Worm (Caenorhabditis elegans) whole organism, L4 larva: ENCODE data around the gene srw-24.

ENCODE experiments used
- D1046.2 ChIP-seq: fragments of 200-800 bp; sonication (Bioruptor generic); IDR thresholded peaks from 2 replicates; pipeline ENCODE4 v1.3.6; 2022; ENCODE audit warnings: missing genetic modification characterization, missing compliant biosample characterization
- F26F4.8 ChIP-seq: fragments of 200-800 bp; sonication (Bioruptor generic); conservative IDR thresholded peaks from 2 replicates; pipeline ENCODE4 v1.3.6; 2022; ENCODE audit warnings: missing genetic modification characterization, missing compliant biosample characterization
- F37D6.2 ChIP-seq: sonication (generic microtip); optimal IDR thresholded peaks from 2 replicates; lab custom pipeline; 2016; ENCODE audit warnings: mild to moderate bottlenecking, missing genetic modification characterization, missing compliant biosample characterization
- R02D3.7 ChIP-seq: fragments of 150-350 bp; sonication (generic microtip); optimal IDR thresholded peaks from 3 replicates; lab custom pipeline; 2014; ENCODE audit warnings: missing biosample characterization, missing genetic modification characterization
- Y75B8A.6 ChIP-seq: fragments of 200-800 bp; sonication (Bioruptor generic); IDR thresholded peaks from 2 replicates; pipeline ENCODE4 v1.3.6; 2022; ENCODE audit warnings: missing genetic modification reagents, missing genetic modification characterization, missing compliant biosample characterization
- ZK337.2 ChIP-seq: fragments of 200-800 bp; sonication (Bioruptor generic); IDR thresholded peaks from 2 replicates; pipeline ENCODE4 v1.3.6; 2022; ENCODE audit warnings: missing genetic modification reagents, missing genetic modification characterization, missing compliant biosample characterization
- ZK546.5 ChIP-seq, 2 experiments: sonication (generic microtip); optimal IDR thresholded peaks; 2 replicates each; lab custom pipeline; 2017; ENCODE audit warnings: missing biosample characterization in 2 of 2, missing genetic modification characterization in 2 of 2
- aha-1 ChIP-seq: fragments of 150-350 bp; peaks from one replicate; lab custom pipeline; 2014; ENCODE audit warnings: missing biosample characterization, missing genetic modification characterization
- attf-4 ChIP-seq: sonication (generic microtip); optimal IDR thresholded peaks from 3 replicates; lab custom pipeline; 2017; ENCODE audit warnings: missing biosample characterization, missing genetic modification characterization
- ceh-20 ChIP-seq: fragments of 200-800 bp; sonication (Bioruptor generic); IDR thresholded peaks from 2 replicates; pipeline ENCODE4 v1.3.6; 2022; ENCODE audit warnings: missing genetic modification reagents, missing genetic modification characterization, missing compliant biosample characterization
- ceh-32 ChIP-seq: sonication (generic microtip); optimal IDR thresholded peaks from 2 replicates; lab custom pipeline; 2016; ENCODE audit warnings: mild to moderate bottlenecking, missing genetic modification characterization, missing compliant biosample characterization; ENCODE audit not compliant: poor library complexity
- ceh-44 ChIP-seq: fragments of 200-800 bp; sonication (Bioruptor generic); IDR thresholded peaks from 2 replicates; pipeline ENCODE4 v1.3.6; 2022; ENCODE audit warnings: missing genetic modification reagents, missing genetic modification characterization, missing compliant biosample characterization
- ceh-62 ChIP-seq: sonication (generic microtip); optimal IDR thresholded peaks from 2 replicates; lab custom pipeline; 2017; ENCODE audit warnings: missing biosample characterization, missing genetic modification characterization
- ces-1 ChIP-seq: fragments of 150-350 bp; sonication (generic microtip); optimal IDR thresholded peaks from 4 replicates; lab custom pipeline; 2014; ENCODE audit warnings: missing biosample characterization, missing genetic modification reagents, missing genetic modification characterization
- cey-2 ChIP-seq: sonication (generic microtip); optimal IDR thresholded peaks from 3 replicates; lab custom pipeline; 2017; ENCODE audit warnings: missing genetic modification characterization, mild to moderate bottlenecking, missing compliant biosample characterization, antibody characterized with exemption, borderline replicate concordance; ENCODE audit not compliant: insufficient read depth
- ctbp-1 ChIP-seq: fragments of 200-800 bp; sonication (Bioruptor generic); IDR thresholded peaks from 2 replicates; pipeline ENCODE4 v1.3.6; 2022; ENCODE audit warnings: missing genetic modification reagents, missing genetic modification characterization, missing compliant biosample characterization
- daf-16 ChIP-seq, 3 experiments: sonication (generic microtip); optimal IDR thresholded peaks; 2 replicates each; lab custom pipeline; 2016 to 2017; ENCODE audit warnings: missing genetic modification characterization in 3 of 3, missing genetic modification reagents in 3 of 3, mild to moderate bottlenecking in 2 of 3, missing compliant biosample characterization in 2 of 3, missing biosample characterization in 1 of 3, moderate library complexity in 1 of 3
- daf-19 ChIP-seq: fragments of 200-800 bp; sonication (Bioruptor generic); conservative IDR thresholded peaks from 2 replicates; pipeline ENCODE4 v1.3.6; 2022; ENCODE audit warnings: missing genetic modification characterization, missing compliant biosample characterization
- dmd-6 ChIP-seq: fragments of 200-800 bp; sonication (Bioruptor generic); IDR thresholded peaks from 2 replicates; pipeline ENCODE4 v1.3.6; 2022; ENCODE audit warnings: missing genetic modification reagents, missing genetic modification characterization, missing compliant biosample characterization
- dpl-1 ChIP-seq: fragments of 150-350 bp; optimal IDR thresholded peaks from 2 replicates; lab custom pipeline; 2014; ENCODE audit warnings: missing biosample characterization, missing genetic modification reagents, missing genetic modification characterization
- egl-43 ChIP-seq: fragments of 200-800 bp; sonication (Bioruptor generic); IDR thresholded peaks from 2 replicates; pipeline ENCODE4 v1.3.6; 2022; ENCODE audit warnings: missing genetic modification reagents, missing genetic modification characterization, missing compliant biosample characterization
- fkh-10 ChIP-seq: fragments of 150-350 bp; optimal IDR thresholded peaks from 2 replicates; lab custom pipeline; 2014; ENCODE audit warnings: missing biosample characterization, missing genetic modification reagents, missing genetic modification characterization
- fos-1 ChIP-seq: fragments of 150-350 bp; optimal IDR thresholded peaks from 2 replicates; lab custom pipeline; 2014; ENCODE audit warnings: missing biosample characterization, missing genetic modification characterization
- hlh-11 ChIP-seq: fragments of 200-800 bp; sonication (Bioruptor generic); optimal IDR thresholded peaks from 2 replicates; lab custom pipeline; 2018; ENCODE audit warnings: mild to moderate bottlenecking, missing genetic modification characterization, missing compliant biosample characterization
- jun-1 ChIP-seq: fragments of 150-350 bp; optimal IDR thresholded peaks from 2 replicates; lab custom pipeline; 2014; ENCODE audit warnings: missing biosample characterization, missing genetic modification reagents, missing genetic modification characterization
- lim-7 ChIP-seq: fragments of 200-800 bp; sonication (Bioruptor generic); IDR thresholded peaks from 2 replicates; pipeline ENCODE4 v1.3.6; 2022; ENCODE audit warnings: missing genetic modification characterization, missing compliant biosample characterization
- lin-13 ChIP-seq: fragments of 150-350 bp; optimal IDR thresholded peaks from 2 replicates; lab custom pipeline; 2014; ENCODE audit warnings: missing biosample characterization, missing genetic modification reagents, missing genetic modification characterization
- lin-29 ChIP-seq: fragments of 200-800 bp; sonication (Bioruptor generic); IDR thresholded peaks from 2 replicates; pipeline ENCODE4 v1.3.6; 2022; ENCODE audit warnings: missing genetic modification reagents, missing genetic modification characterization, missing compliant biosample characterization
- madf-5 ChIP-seq, 2 experiments: fragments of 200-800 bp; sonication (Bioruptor generic); IDR thresholded peaks; 2 replicates each; pipeline ENCODE4 v1.3.6; 2022; ENCODE audit warnings: missing compliant biosample characterization in 2 of 2, missing genetic modification characterization in 2 of 2
- mdl-1 ChIP-seq, 2 experiments: fragments of 150-350 bp in 1 of 2; sonication (generic microtip) in 1 of 2; optimal IDR thresholded peaks; 2 replicates each; lab custom pipeline; 2014 to 2017; ENCODE audit warnings: missing biosample characterization in 2 of 2, missing genetic modification characterization in 2 of 2
- mes-2 ChIP-seq: sonication (generic microtip); optimal IDR thresholded peaks from 2 replicates; lab custom pipeline; 2016; ENCODE audit warnings: missing genotype, mild to moderate bottlenecking, missing genetic modification characterization, missing compliant biosample characterization; ENCODE audit not compliant: poor library complexity, severe bottlenecking
- nhr-11 ChIP-seq: fragments of 150-350 bp; optimal IDR thresholded peaks from 2 replicates; lab custom pipeline; 2014; ENCODE audit warnings: missing biosample characterization, missing genetic modification characterization
- nhr-28 ChIP-seq: fragments of 150-350 bp; optimal IDR thresholded peaks from 2 replicates; lab custom pipeline; 2014; ENCODE audit warnings: missing biosample characterization, missing genetic modification characterization
- nhr-41 ChIP-seq: fragments of 200-800 bp; sonication (Bioruptor generic); IDR thresholded peaks from 2 replicates; pipeline ENCODE4 v1.3.6; 2022; ENCODE audit warnings: missing genetic modification reagents, missing genetic modification characterization, missing compliant biosample characterization
- nhr-42 ChIP-seq: fragments of 200-800 bp; sonication (Bioruptor generic); IDR thresholded peaks from 2 replicates; pipeline ENCODE4 v1.3.6; 2022; ENCODE audit warnings: missing genetic modification characterization, missing compliant biosample characterization
- nhr-77 ChIP-seq: fragments of 150-350 bp; optimal IDR thresholded peaks from 2 replicates; lab custom pipeline; 2014; ENCODE audit warnings: missing biosample characterization, missing genetic modification characterization
- pha-4 ChIP-seq, 2 experiments: fragments of 150-350 bp in 1 of 2; fragments of 200-800 bp in 1 of 2; sonication (Bioruptor generic) in 1 of 2; IDR thresholded peaks in 1 of 2; optimal IDR thresholded peaks in 1 of 2; 2 replicates each; pipeline versions ENCODE4 v1.3.6 to Lab custom; 2014 to 2022; ENCODE audit warnings: missing genetic modification characterization in 2 of 2, missing genetic modification reagents in 2 of 2, missing biosample characterization in 1 of 2, missing compliant biosample characterization in 1 of 2
- rbr-2 ChIP-seq: sonication (generic microtip); optimal IDR thresholded peaks from 2 replicates; lab custom pipeline; 2016; ENCODE audit warnings: missing genotype, missing genetic modification characterization, missing compliant biosample characterization
- sdz-12 ChIP-seq: fragments of 200-800 bp; sonication (Bioruptor generic); optimal IDR thresholded peaks from 2 replicates; lab custom pipeline; 2018; ENCODE audit warnings: mild to moderate bottlenecking, missing genetic modification characterization, missing compliant biosample characterization
- snpc-1.2 ChIP-seq: fragments of 200-800 bp; sonication (Bioruptor generic); IDR thresholded peaks from 2 replicates; pipeline ENCODE4 v1.3.6; 2022; ENCODE audit warnings: missing genetic modification reagents, missing genetic modification characterization, missing compliant biosample characterization
- unc-39 ChIP-seq: sonication (generic microtip); optimal IDR thresholded peaks from 2 replicates; lab custom pipeline; 2017; ENCODE audit warnings: missing biosample characterization, missing genetic modification characterization
- vab-7 ChIP-seq: fragments of 200-800 bp; sonication (Bioruptor generic); IDR thresholded peaks from 2 replicates; pipeline ENCODE4 v1.3.6; 2022; ENCODE audit warnings: missing genetic modification reagents, missing genetic modification characterization, missing compliant biosample characterization
- zag-1 ChIP-seq: fragments of 150-350 bp; optimal IDR thresholded peaks from 2 replicates; lab custom pipeline; 2014; ENCODE audit warnings: missing biosample characterization, missing genetic modification characterization
- zfp-2 ChIP-seq: sonication (generic microtip); optimal IDR thresholded peaks from 2 replicates; lab custom pipeline; 2016; ENCODE audit warnings: mild to moderate bottlenecking, missing genetic modification characterization, missing compliant biosample characterization
- zfp-3 ChIP-seq: fragments of 200-800 bp; sonication (Bioruptor generic); conservative IDR thresholded peaks from 2 replicates; pipeline ENCODE4 v1.3.6; 2022; ENCODE audit warnings: missing genetic modification reagents, missing genetic modification characterization, missing compliant biosample characterization
- zip-11 ChIP-seq: fragments of 200-800 bp; sonication (Bioruptor generic); IDR thresholded peaks from 2 replicates; pipeline ENCODE4 v1.3.6; 2022; ENCODE audit warnings: missing genetic modification characterization, missing compliant biosample characterization
- zip-2 ChIP-seq: fragments of 150-350 bp; optimal IDR thresholded peaks from 2 replicates; lab custom pipeline; 2014; ENCODE audit warnings: missing biosample characterization, missing genetic modification characterization
- ztf-7 ChIP-seq: fragments of 150-350 bp; optimal IDR thresholded peaks from 2 replicates; lab custom pipeline; 2014; ENCODE audit warnings: missing biosample characterization, missing genetic modification characterization

The srw-24 gene

ce11 chrV:15187083-15188057 is 36.4 kb upstream of the srw-24 start, which contains the start of the genes cyn-7 and bath-36 (continued):
- TF ChIP-seq zag-1 (tag; lab: Kevin White, UChicago) (no peak), aha-1 (peak; percentile 92), vab-7 (GFP tag; lab: Robert Waterston, UW) (no peak), zip-11 (GFP tag; lab: Robert Waterston, UW) (no peak), daf-16 (GFP tag; optimal IDR thresholded peaks at IDR 0.05; lab: Kevin White, UChicago) (peak; percentile 94 to 97), daf-16 (tag; optimal IDR thresholded peaks at IDR 0.05; lab: Kevin White, UChicago) (peak; percentile 99), pha-4 (GFP tag; IDR thresholded peaks at IDR 0.05; lab: Robert Waterston, UW) (0 out of 2 replicates have a peak, but pooled peaks have one; percentile 37), pha-4 (tag; optimal IDR thresholded peaks at IDR 0.05; lab: Kevin White, UChicago) (peak; percentile 38), zfp-2 (tag; lab: Kevin White, UChicago) (no peak), fkh-10 (peak; percentile 37), cey-2 (tag; lab: Kevin White, UChicago) (no peak), sdz-12 (GFP tag; lab: Kevin White, UChicago) (no peak), R02D3.7 (tag; lab: Kevin White, UChicago) (no peak), jun-1 (tag; lab: Kevin White, UChicago) (no peak), lin-29 (no peak), F37D6.2 (tag; lab: Kevin White, UChicago) (peak; percentile 24), fos-1 (tag; lab: Kevin White, UChicago) (no peak), nhr-77 (peak; percentile 60), D1046.2 (GFP tag; lab: Robert Waterston, UW) (no peak), ceh-62 (no peak), mdl-1 (tag; optimal IDR thresholded peaks at IDR 0.05; lab: Kevin White, UChicago) (peak in 1 of 2 experiments; percentile 55), ceh-32 (no peak), nhr-28 (tag; lab: Kevin White, UChicago) (peak; percentile 97), daf-19 (GFP tag; lab: Robert Waterston, UW) (no peak), hlh-11 (tag; lab: Kevin White, UChicago) (peak; percentile 94), snpc-1.2 (GFP tag; lab: Robert Waterston, UW) (no peak), rbr-2 (tag; lab: Kevin White, UChicago) (peak; percentile 69), lim-7 (GFP tag; lab: Robert Waterston, UW) (no peak), nhr-11 (tag; lab: Kevin White, UChicago) (peak; percentile 71), nhr-41 (no peak), ceh-20 (GFP tag; lab: Robert Waterston, UW) (no peak), lin-13 (GFP tag; lab: Kevin White, UChicago) (peak; percentile 62), F26F4.8 (GFP tag; lab: Robert Waterston, UW) (no peak), zfp-3 (GFP tag; lab: Robert Waterston, UW) (peak; percentile 62; the same call in 1 of the 2 replicates), egl-43 (no peak), ceh-44 (GFP tag; lab: Robert Waterston, UW) (no peak), unc-39 (tag; lab: Kevin White, UChicago) (no peak), attf-4 (tag; lab: Kevin White, UChicago) (no peak), Y75B8A.6 (no peak), ZK546.5 (tag; optimal IDR thresholded peaks at IDR 0.05; lab: Kevin White, UChicago) (no peak), ztf-7 (tag; lab: Kevin White, UChicago) (peak; percentile 48), dmd-6 (GFP tag; lab: Robert Waterston, UW) (peak; percentile 75), ces-1 (GFP tag; lab: Kevin White, UChicago) (no peak), dpl-1 (GFP tag; lab: Kevin White, UChicago) (peak; percentile 81), nhr-42 (GFP tag; lab: Robert Waterston, UW) (0 out of 2 replicates have a peak, but pooled peaks have one; percentile 39), zip-2 (tag; lab: Kevin White, UChicago) (peak; percentile 18), ctbp-1 (GFP tag; lab: Robert Waterston, UW) (no peak), mes-2 (tag; lab: Kevin White, UChicago) (peak; percentile 75), ZK337.2 (GFP tag; lab: Robert Waterston, UW) (no peak), madf-5 (GFP tag; IDR thresholded peaks at IDR 0.05; lab: Robert Waterston, UW) (no peak)
